Fruit fly (Drosophila melanogaster): ENCODE measurements around the gene CG4291.

The CG4291 gene

DNA sequence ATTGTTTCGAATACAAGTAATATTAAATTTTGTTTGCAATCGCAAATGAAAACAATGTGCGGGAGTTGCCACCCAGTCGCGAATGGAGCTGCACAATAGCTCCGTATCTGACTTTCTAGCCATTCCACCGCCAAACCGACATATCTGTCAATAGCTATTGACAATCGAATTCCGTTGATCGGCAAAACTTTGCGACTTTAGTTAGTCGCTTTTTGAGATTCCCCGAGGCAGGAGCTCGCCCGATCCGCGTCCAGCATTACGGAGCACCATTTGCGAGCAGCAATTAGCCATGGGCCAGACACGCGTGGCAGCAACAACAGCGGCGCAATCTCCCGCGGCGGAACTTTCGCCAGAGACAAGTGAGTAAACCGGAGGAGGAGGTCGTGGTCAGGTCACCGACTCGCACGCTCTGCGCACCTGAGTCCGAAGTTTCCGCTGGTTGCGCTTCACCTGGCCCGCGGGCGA is at the start of gene CG4291, which contains the start of gene kraken:
Gene CG4291, minus strand, starts transcription at position 84 of the 465 bp plus-strand sequence.
Gene kraken, plus strand, starts transcription at position 122 of the 465 bp plus-strand sequence.
- TF ChIP-seq CTCF (optimal IDR thresholded peaks at IDR 0.05), result peak in 1 of 2 experiments; percentile 39
- no peak for TF ChIP-seq CG8478 (optimal IDR thresholded peaks at IDR 0.05)

dm6 chr2L:898316-898715 is 45.8 kb upstream of the CG4291 start, which contains the start of gene Lsp1beta:
Lsp1beta (plus strand) TSS chr2L:898500.
- no peak for TF ChIP-seq CTCF (optimal IDR thresholded peaks at IDR 0.05)
- no peak for TF ChIP-seq CG8478 (optimal IDR thresholded peaks at IDR 0.05)

dm6 chr2L:897124-897523 is 44.6 kb upstream of the CG4291 start:
- TF ChIP-seq CG8478 (optimal IDR thresholded peaks at IDR 0.05) (no peak), CTCF (optimal IDR thresholded peaks at IDR 0.05) (no peak)

DNA sequence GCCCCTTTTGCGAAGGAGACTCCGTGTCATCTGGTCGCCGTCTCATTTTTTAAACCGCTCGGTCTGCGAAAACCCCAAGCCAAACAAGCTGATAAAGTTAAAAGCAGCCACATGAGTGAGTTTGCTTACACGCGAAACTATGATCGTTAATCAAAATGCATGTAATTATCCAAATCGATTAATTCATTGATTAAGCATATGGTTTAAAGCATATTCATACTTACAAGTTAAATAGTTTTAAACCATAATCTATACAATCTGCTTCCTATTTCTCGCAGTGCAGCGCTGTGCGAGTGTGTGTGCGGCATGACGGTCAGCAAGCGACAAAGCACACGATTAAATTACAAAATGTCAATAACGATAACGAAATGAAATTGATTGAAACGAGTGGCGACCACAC is 42.9 kb upstream of the CG4291 start:
- TF ChIP-seq CTCF (optimal IDR thresholded peaks at IDR 0.05) (no peak), CG8478 (optimal IDR thresholded peaks at IDR 0.05) (no peak)

- TF ChIP-seq CTCF (optimal IDR thresholded peaks at IDR 0.05) (no peak), CG8478 (optimal IDR thresholded peaks at IDR 0.05) (no peak)
Measured at dm6 chr2L:893171-893570, 40.6 kb upstream of the CG4291 start.

DNA sequence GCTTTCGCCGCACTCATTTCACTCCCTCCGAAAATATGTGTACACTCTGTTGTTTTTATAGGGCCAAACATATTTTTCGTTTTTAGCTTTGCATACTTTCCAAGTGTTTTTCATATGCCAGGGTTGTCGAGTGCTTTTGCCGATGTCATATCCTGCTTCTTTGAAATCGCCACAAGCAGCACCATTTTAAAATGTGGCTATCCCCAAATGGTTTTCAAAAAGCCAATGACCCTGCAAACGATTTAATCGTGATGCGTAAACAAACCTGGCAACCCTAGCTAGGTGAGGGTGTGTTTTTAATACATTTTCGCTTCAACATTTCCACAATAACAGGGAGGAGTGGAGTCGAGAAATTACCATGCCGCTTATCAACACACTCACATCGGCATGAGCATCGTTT is 39.9 kb upstream of the CG4291 start:
- TF ChIP-seq CTCF (optimal IDR thresholded peaks at IDR 0.05) (no peak), CG8478 (optimal IDR thresholded peaks at IDR 0.05) (no peak)

dm6 chr2L:889799-890198 is 37.3 kb upstream of the CG4291 start:
- TF ChIP-seq CG8478 (optimal IDR thresholded peaks at IDR 0.05) (no peak), CTCF (optimal IDR thresholded peaks at IDR 0.05) (no peak)

- TF ChIP-seq CG8478 (optimal IDR thresholded peaks at IDR 0.05) (no peak), CTCF (optimal IDR thresholded peaks at IDR 0.05) (peak; percentile 68 to 70)
Measured at dm6 chr2L:887788-888187, 35.3 kb upstream of the CG4291 start.

- TF ChIP-seq CTCF (optimal IDR thresholded peaks at IDR 0.05) (no peak), CG8478 (optimal IDR thresholded peaks at IDR 0.05) (no peak)
Measured at dm6 chr2L:886743-887142, 34.2 kb upstream of the CG4291 start.

dm6 chr2L:884970-885369 is 32.4 kb upstream of the CG4291 start, which contains the start of gene CG15824:
CG15824 (minus strand) TSS chr2L:885141.
- no peak for TF ChIP-seq CG8478 (optimal IDR thresholded peaks at IDR 0.05)
- TF ChIP-seq CTCF (optimal IDR thresholded peaks at IDR 0.05), result peak; percentile 37 to 39

dm6 chr2L:877002-877401 is 24.5 kb upstream of the CG4291 start, which contains the start of gene ninaA:
ninaA (plus strand) TSS chr2L:877302.
- TF ChIP-seq CG8478 (optimal IDR thresholded peaks at IDR 0.05) (no peak), CTCF (optimal IDR thresholded peaks at IDR 0.05) (no peak)

DNA sequence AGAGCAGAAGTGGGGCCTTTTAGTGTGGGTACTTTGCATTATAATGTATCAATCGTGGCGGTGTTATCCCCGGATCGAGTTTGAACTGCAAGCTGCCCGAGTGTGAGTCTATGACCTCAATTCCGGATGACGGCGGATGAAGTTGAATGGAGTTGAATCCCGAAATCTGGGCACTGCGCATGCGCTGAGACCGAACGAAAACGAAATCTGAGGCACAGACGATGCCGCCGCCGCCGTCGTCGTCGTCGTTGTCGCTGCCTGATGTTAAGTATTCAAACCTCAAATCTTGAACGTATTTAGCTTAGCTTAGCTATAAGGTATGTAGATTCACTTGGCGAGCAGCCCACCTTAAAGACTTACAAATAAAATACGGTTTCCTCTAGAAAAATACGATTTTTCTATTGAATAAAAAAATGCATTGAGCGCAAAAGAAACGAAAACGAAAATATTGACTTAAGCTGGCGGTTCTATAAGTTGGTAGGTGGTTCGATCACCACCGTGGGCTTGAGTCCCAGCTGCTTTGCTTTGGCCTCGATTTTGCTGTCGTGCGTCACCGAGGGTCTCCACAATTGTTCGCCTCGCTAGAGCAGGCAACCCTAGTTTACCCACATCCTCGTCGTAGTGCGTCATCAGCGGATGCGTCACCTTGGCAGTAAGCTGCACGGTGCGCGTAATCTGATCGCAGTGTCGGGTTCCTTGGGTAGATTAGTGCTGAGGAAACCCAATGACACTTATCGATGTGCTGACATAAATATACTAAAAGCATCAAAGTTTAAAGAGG is 21.4 kb upstream of the CG4291 start:
- TF ChIP-seq CG8478 (optimal IDR thresholded peaks at IDR 0.05) (no peak), CTCF (optimal IDR thresholded peaks at IDR 0.05) (no peak)

- TF ChIP-seq CTCF (optimal IDR thresholded peaks at IDR 0.05) (peak; percentile 88 to 96), CG8478 (optimal IDR thresholded peaks at IDR 0.05) (no peak)
Measured at dm6 chr2L:871419-871846, 18.9 kb upstream of the CG4291 start.

dm6 chr2L:870749-871418 is 18.4 kb upstream of the CG4291 start:
- peak in 1 of 2 experiments; percentile 43 for TF ChIP-seq CTCF (optimal IDR thresholded peaks at IDR 0.05)
- no peak for TF ChIP-seq CG8478 (optimal IDR thresholded peaks at IDR 0.05)

DNA sequence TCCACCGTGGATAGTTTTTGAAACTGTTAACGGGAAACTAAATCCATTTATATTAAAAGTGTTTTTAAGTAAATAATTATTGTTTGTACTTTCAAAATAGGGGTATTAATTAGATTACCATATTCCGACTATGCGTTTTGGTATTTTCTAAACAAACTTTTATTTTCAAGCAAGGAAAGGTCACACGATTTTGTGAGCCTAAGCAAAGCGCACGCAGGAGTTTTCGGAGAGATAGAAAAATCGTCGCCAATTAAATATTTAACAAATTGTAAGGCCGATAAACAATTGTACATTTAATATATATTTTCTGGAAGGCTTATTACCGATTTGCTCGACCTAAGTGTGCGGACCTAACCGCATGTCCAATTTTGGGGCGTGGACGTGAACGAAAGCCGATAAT is 17.8 kb upstream of the CG4291 start, which contains the start of gene PNUTS:
Gene PNUTS, plus strand, starts transcription at position 181 of the 400 bp plus-strand sequence.
- TF ChIP-seq CTCF (optimal IDR thresholded peaks at IDR 0.05) (no peak), CG8478 (optimal IDR thresholded peaks at IDR 0.05) (no peak)

All from S2 (cell line).